Worm (Caenorhabditis elegans) whole organism, L3 larva: Measurements from ENCODE around the gene Y17G9B.11.

Experiments
- ama-1 ChIP-seq: fragments of 150-350 bp; optimal IDR thresholded peaks from 2 replicates; lab custom pipeline; 2018
- ceh-82 ChIP-seq: fragments of 150-350 bp; optimal IDR thresholded peaks from 2 replicates; lab custom pipeline; 2014; ENCODE audit warnings: missing biosample characterization, missing genetic modification characterization
- skn-1 ChIP-seq: fragments of 150-350 bp; optimal IDR thresholded peaks from 2 replicates; lab custom pipeline; 2014; ENCODE audit warnings: missing biosample characterization, missing genetic modification characterization

DNA sequence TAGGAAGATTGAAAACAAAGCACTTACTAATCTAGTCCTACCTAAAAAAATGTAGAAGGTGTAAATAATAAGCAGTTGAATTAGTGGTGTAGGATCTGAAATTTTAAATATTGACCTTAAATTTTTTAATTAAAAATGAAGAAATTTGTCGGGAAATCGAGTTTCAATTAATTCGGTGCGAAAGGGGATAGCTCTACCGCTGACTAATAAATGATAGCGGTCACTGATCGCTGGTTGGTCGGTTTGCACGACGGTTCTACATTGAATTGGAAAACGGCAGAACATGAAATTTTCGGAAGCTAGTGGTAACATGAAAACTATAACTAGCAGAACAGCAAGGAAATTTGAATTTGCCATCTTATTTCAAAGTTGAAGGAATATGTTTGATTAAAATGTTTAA lies 23.7 kb downstream of the Y17G9B.11 start, which contains the start of gene set-15:
- TF ChIP-seq ceh-82 (no peak), ama-1 (lab: Kevin White, UChicago) (no peak), skn-1 (tag; lab: Kevin White, UChicago) (no peak)
